Worm (Caenorhabditis elegans): Measurements from ENCODE around the gene cank-26.

DNA sequence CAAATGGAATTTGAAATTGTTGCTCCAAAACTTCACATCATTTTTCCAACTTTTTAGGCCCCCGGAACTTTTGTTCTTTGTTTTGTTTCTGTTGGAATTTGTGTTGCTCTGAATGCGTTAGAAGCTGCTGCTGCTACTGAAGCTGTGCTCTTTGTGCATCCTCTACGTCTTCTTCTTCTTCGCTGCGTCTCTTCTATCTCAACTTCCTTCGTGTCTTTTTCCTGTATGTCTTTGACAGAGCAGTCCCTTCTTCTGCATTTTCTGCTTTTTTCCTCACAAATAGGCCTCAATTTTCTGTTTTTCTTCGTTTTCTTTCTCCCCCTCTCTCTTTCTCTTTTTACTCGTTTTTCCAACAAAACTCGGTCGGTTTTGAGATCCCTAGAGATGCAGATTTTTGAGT, 13.6 kb downstream of the cank-26 start:
- no peak for TF ChIP-seq hrde-1 (tag; optimal IDR thresholded peaks at IDR 0.05; ENCODE audit: borderline replicate concordance)
- no peak for TF ChIP-seq sptf-2 (GFP tag; optimal IDR thresholded peaks at IDR 0.05)
- no peak for TF ChIP-seq him-1 (tag; optimal IDR thresholded peaks at IDR 0.05)
- no peak for TF ChIP-seq nhr-120 (GFP tag; IDR thresholded peaks at IDR 0.05)
- no peak for TF ChIP-seq ztf-26 (tag; optimal IDR thresholded peaks at IDR 0.05)
- TF ChIP-seq dpl-1 (GFP tag; optimal IDR thresholded peaks at IDR 0.05), result no peak

All from whole organism, young adult.